Fruit fly (Drosophila melanogaster) whole organism, embryonic: ENCODE data around the gene CG3529.
A peak's percentile ranks its signal among the peaks of the same experiment; 100 is the strongest.

Source experiments
- Ada2b ChIP-seq: fragments of 200-800 bp; sonication (Bioruptor generic); IDR thresholded peaks from 2 replicates; pipeline ENCODE4 v1.3.6; 2022; ENCODE audit warnings: missing biosample characterization, missing genetic modification characterization
- Atf-2 ChIP-seq: fragments of 200-800 bp; sonication (Bioruptor generic); optimal IDR thresholded peaks from 2 replicates; lab custom pipeline; 2016; ENCODE audit warnings: missing biosample characterization, missing genetic modification characterization
- Bdp1 ChIP-seq: fragments of 200-800 bp; sonication (Bioruptor generic); optimal IDR thresholded peaks from 3 replicates; lab custom pipeline; 2016; ENCODE audit warnings: missing biosample characterization, missing genetic modification characterization
- CG12071 ChIP-seq: fragments of 200-800 bp; sonication (Bioruptor generic); optimal IDR thresholded peaks from 3 replicates; lab custom pipeline; 2018; ENCODE audit warnings: missing biosample characterization, mild to moderate bottlenecking, missing genetic modification characterization
- CG12659 ChIP-seq: fragments of 200-800 bp; sonication (Bioruptor generic); optimal IDR thresholded peaks from 3 replicates; lab custom pipeline; 2017; ENCODE audit warnings: mild to moderate bottlenecking, missing biosample characterization, missing genetic modification reagents, missing genetic modification characterization
- CG12744 ChIP-seq: fragments of 200-800 bp; sonication (Bioruptor generic); optimal IDR thresholded peaks from 2 replicates; lab custom pipeline; 2016; ENCODE audit warnings: missing biosample characterization, missing genetic modification characterization
- CG14667 ChIP-seq: fragments of 200-800 bp; sonication (Bioruptor generic); IDR thresholded peaks from 2 replicates; pipeline ENCODE4 v1.3.6; 2022; ENCODE audit warnings: missing biosample characterization, missing genetic modification characterization
- CG1602 ChIP-seq: fragments of 200-800 bp; sonication (Bioruptor generic); optimal IDR thresholded peaks from 3 replicates; lab custom pipeline; 2016; ENCODE audit warnings: missing biosample characterization, missing genetic modification characterization
- CG17361 ChIP-seq: fragments of 200-800 bp; sonication (Bioruptor generic); IDR thresholded peaks from 3 replicates; pipeline ENCODE4 v1.3.6; 2022; ENCODE audit warnings: missing biosample characterization, missing genetic modification characterization
- CG18262 ChIP-seq: fragments of 200-800 bp; optimal IDR thresholded peaks from 3 replicates; lab custom pipeline; 2019; ENCODE audit warnings: missing biosample characterization, mild to moderate bottlenecking, missing genetic modification characterization, moderate library complexity
- CG1832 ChIP-seq: fragments of 200-800 bp; sonication (Bioruptor generic); optimal IDR thresholded peaks from 2 replicates; lab custom pipeline; 2017; ENCODE audit warnings: missing biosample characterization, mild to moderate bottlenecking, missing genetic modification characterization, inconsistent platforms
- CG30020 ChIP-seq: fragments of 200-800 bp; optimal IDR thresholded peaks from 2 replicates; lab custom pipeline; 2019; ENCODE audit warnings: missing biosample characterization, mild to moderate bottlenecking, missing genetic modification characterization, moderate library complexity
- CG30431 ChIP-seq: fragments of 200-800 bp; sonication (Bioruptor generic); optimal IDR thresholded peaks from 2 replicates; lab custom pipeline; 2017; ENCODE audit warnings: missing biosample characterization, missing genetic modification characterization
- CG34376 ChIP-seq: fragments of 200-800 bp; sonication (Bioruptor generic); optimal IDR thresholded peaks from 2 replicates; lab custom pipeline; 2018; ENCODE audit warnings: missing biosample characterization, mild to moderate bottlenecking, missing genetic modification characterization
- CG4854 ChIP-seq: fragments of 200-800 bp; sonication (Bioruptor generic); optimal IDR thresholded peaks from 2 replicates; lab custom pipeline; 2016; ENCODE audit warnings: missing biosample characterization, missing genetic modification characterization, inconsistent platforms
- CG6683 ChIP-seq: fragments of 200-800 bp; sonication (Bioruptor generic); optimal IDR thresholded peaks from 2 replicates; lab custom pipeline; 2017; ENCODE audit warnings: missing biosample characterization, mild to moderate bottlenecking, missing genetic modification characterization, missing genetic modification reagents
- CG7928 ChIP-seq: fragments of 200-800 bp; sonication (Bioruptor generic); optimal IDR thresholded peaks from 2 replicates; lab custom pipeline; 2017; ENCODE audit warnings: missing biosample characterization, mild to moderate bottlenecking, missing genetic modification characterization
- CG7987 ChIP-seq: fragments of 200-800 bp; sonication (Bioruptor generic); optimal IDR thresholded peaks from 2 replicates; lab custom pipeline; 2018; ENCODE audit warnings: missing biosample characterization, mild to moderate bottlenecking, missing genetic modification characterization, moderate library complexity
- CG8290 ChIP-seq, 3 experiments: fragments of 200-800 bp; sonication (Bioruptor generic); optimal IDR thresholded peaks; 2 replicates each; lab custom pipeline; 2016 to 2019; ENCODE audit warnings: missing biosample characterization in 3 of 3, missing genetic modification characterization in 3 of 3, mild to moderate bottlenecking in 2 of 3, moderate library complexity in 1 of 3
- CG8478 ChIP-seq: fragments of >200 bp; optimal IDR thresholded peaks from 2 replicates; lab custom pipeline; 2018
- CG9932 ChIP-seq: fragments of 200-800 bp; sonication (Bioruptor generic); IDR thresholded peaks from 2 replicates; pipeline ENCODE4 v1.3.6; 2022; ENCODE audit warnings: missing biosample characterization, missing genetic modification characterization
- D ChIP-seq, 2 experiments: fragments of 200-800 bp in 1 of 2; fragments of >200 bp in 1 of 2; sonication (Bioruptor generic) in 1 of 2; optimal IDR thresholded peaks; 2 replicates in 1 of 2; 3 replicates in 1 of 2; lab custom pipeline; 2017; ENCODE audit warnings: mild to moderate bottlenecking in 1 of 2, missing biosample characterization in 1 of 2, missing genetic modification characterization in 1 of 2, missing genetic modification reagents in 1 of 2
- Drgx ChIP-seq: fragments of 200-800 bp; sonication (Bioruptor generic); IDR thresholded peaks from 2 replicates; pipeline ENCODE4 v1.3.6; 2022; ENCODE audit warnings: missing biosample characterization, missing genetic modification characterization
- Elba2 ChIP-seq: fragments of 200-800 bp; sonication (Bioruptor generic); optimal IDR thresholded peaks from 3 replicates; lab custom pipeline; 2016; ENCODE audit warnings: missing biosample characterization, missing genetic modification characterization
- Ets65A ChIP-seq: fragments of 200-800 bp; sonication (Bioruptor generic); peaks from one replicate; lab custom pipeline; 2016; ENCODE audit warnings: missing biosample characterization, missing genetic modification characterization
- HHEX ChIP-seq: fragments of 200-800 bp; sonication (Bioruptor generic); optimal IDR thresholded peaks from 3 replicates; lab custom pipeline; 2017; ENCODE audit warnings: missing biosample characterization, mild to moderate bottlenecking, missing genetic modification characterization, missing genetic modification reagents
- Hr39 ChIP-seq: fragments of >200 bp; optimal IDR thresholded peaks from 2 replicates; lab custom pipeline; 2017
- MBD-R2 ChIP-seq: fragments of 200-800 bp; sonication (Bioruptor generic); IDR thresholded peaks from 2 replicates; pipeline ENCODE4 v1.3.6; 2022; ENCODE audit warnings: missing biosample characterization, missing genetic modification characterization
- Mes4 ChIP-seq: fragments of 200-800 bp; sonication (Bioruptor generic); optimal IDR thresholded peaks from 2 replicates; lab custom pipeline; 2016; ENCODE audit warnings: missing biosample characterization, missing genetic modification characterization
- Oli ChIP-seq: fragments of 200-800 bp; sonication (Bioruptor generic); optimal IDR thresholded peaks from 2 replicates; lab custom pipeline; 2018; ENCODE audit warnings: missing biosample characterization, mild to moderate bottlenecking, missing genetic modification characterization, moderate library complexity
- TFAM ChIP-seq: fragments of 200-800 bp; sonication (Bioruptor generic); optimal IDR thresholded peaks from 2 replicates; lab custom pipeline; 2017; ENCODE audit warnings: missing biosample characterization, missing genetic modification characterization, inconsistent platforms
- bab2 ChIP-seq: fragments of 200-800 bp; sonication (Bioruptor generic); optimal IDR thresholded peaks from 2 replicates; lab custom pipeline; 2016; ENCODE audit warnings: missing biosample characterization, missing genetic modification characterization
- cato ChIP-seq: fragments of 200-800 bp; sonication (Bioruptor generic); optimal IDR thresholded peaks from 2 replicates; lab custom pipeline; 2016; ENCODE audit warnings: missing biosample characterization, missing genetic modification characterization, borderline replicate concordance
- crc ChIP-seq: fragments of 200-800 bp; sonication (Bioruptor generic); optimal IDR thresholded peaks from 2 replicates; lab custom pipeline; 2016; ENCODE audit warnings: missing biosample characterization, missing genetic modification characterization
- dan ChIP-seq: fragments of 200-800 bp; sonication (Bioruptor generic); IDR thresholded peaks from 2 replicates; pipeline ENCODE4 v1.3.6; 2022; ENCODE audit warnings: missing biosample characterization, missing genetic modification characterization
- dpn ChIP-seq, 2 experiments: fragments of 200-800 bp; sonication (Bioruptor generic); optimal IDR thresholded peaks; 3 replicates each; lab custom pipeline; 2016; ENCODE audit warnings: missing biosample characterization in 2 of 2, missing genetic modification characterization in 2 of 2
- fd96Cb ChIP-seq: fragments of 200-800 bp; sonication (Bioruptor generic); optimal IDR thresholded peaks from 2 replicates; lab custom pipeline; 2018; ENCODE audit warnings: missing biosample characterization, mild to moderate bottlenecking, missing genetic modification characterization, moderate library complexity
- gsb ChIP-seq: fragments of 200-800 bp; sonication (Bioruptor generic); IDR thresholded peaks from 2 replicates; pipeline ENCODE4 v1.3.6; 2022; ENCODE audit warnings: missing biosample characterization, missing genetic modification characterization
- gsb-n ChIP-seq: fragments of 200-800 bp; sonication (Bioruptor generic); optimal IDR thresholded peaks from 3 replicates; lab custom pipeline; 2018; ENCODE audit warnings: missing biosample characterization, mild to moderate bottlenecking, missing genetic modification characterization
- ind ChIP-seq: fragments of 200-800 bp; sonication (Bioruptor generic); optimal IDR thresholded peaks from 3 replicates; lab custom pipeline; 2016; ENCODE audit warnings: missing biosample characterization, missing genetic modification characterization
- lilli ChIP-seq: fragments of 200-800 bp; sonication (Bioruptor generic); optimal IDR thresholded peaks from 3 replicates; lab custom pipeline; 2016; ENCODE audit warnings: missing biosample characterization, missing genetic modification characterization
- luna ChIP-seq: fragments of 200-800 bp; sonication (Bioruptor generic); optimal IDR thresholded peaks from 2 replicates; lab custom pipeline; 2016; ENCODE audit warnings: missing biosample characterization, missing genetic modification characterization
- odd ChIP-seq: fragments of 200-800 bp; sonication (Bioruptor generic); optimal IDR thresholded peaks from 2 replicates; lab custom pipeline; 2017; ENCODE audit warnings: missing biosample characterization, mild to moderate bottlenecking, missing genetic modification characterization
- pita ChIP-seq: fragments of 200-800 bp; sonication (Bioruptor generic); optimal IDR thresholded peaks from 2 replicates; lab custom pipeline; 2017; ENCODE audit warnings: missing biosample characterization, mild to moderate bottlenecking, missing genetic modification characterization
- salm ChIP-seq: fragments of 200-800 bp; sonication (Bioruptor generic); optimal IDR thresholded peaks from 2 replicates; lab custom pipeline; 2018; ENCODE audit warnings: missing biosample characterization, mild to moderate bottlenecking, missing genetic modification characterization
- sim ChIP-seq: fragments of 200-800 bp; sonication (Bioruptor generic); IDR thresholded peaks from 2 replicates; pipeline ENCODE4 v1.3.6; 2022; ENCODE audit warnings: missing biosample characterization, missing genetic modification characterization
- sqz ChIP-seq: fragments of 200-800 bp; sonication (Bioruptor generic); optimal IDR thresholded peaks from 3 replicates; lab custom pipeline; 2018; ENCODE audit warnings: missing biosample characterization, mild to moderate bottlenecking, missing genetic modification characterization
- stwl ChIP-seq: fragments of 200-800 bp; sonication (Bioruptor generic); optimal IDR thresholded peaks from 3 replicates; lab custom pipeline; 2018; ENCODE audit warnings: missing biosample characterization, mild to moderate bottlenecking, missing genetic modification characterization, moderate library complexity
- tna ChIP-seq: fragments of 200-800 bp; sonication (Bioruptor generic); IDR thresholded peaks from 2 replicates; pipeline ENCODE4 v1.3.6; 2022; ENCODE audit warnings: missing biosample characterization, missing genetic modification characterization; ENCODE audit not compliant: partially characterized antibody
- trem ChIP-seq: fragments of 200-800 bp; optimal IDR thresholded peaks from 3 replicates; lab custom pipeline; 2019; ENCODE audit warnings: missing biosample characterization, mild to moderate bottlenecking, missing genetic modification characterization, moderate library complexity
- ttk ChIP-seq: fragments of 200-800 bp; sonication (Bioruptor generic); IDR thresholded peaks from 2 replicates; pipeline ENCODE4 v2.1.2; 2022; ENCODE audit warnings: missing biosample characterization, missing genetic modification characterization

The CG3529 gene

dm6 chr3L:9442625-9443282 lies 3.9 kb upstream of the CG3529 start, which contains the start of gene Srg3 (continued):
- TF ChIP-seq Ets65A (GFP tag; lab: Kevin White, UChicago) (no peak), CG12659 (no peak), ind (GFP tag; lab: Kevin White, UChicago) (no peak), dpn (GFP tag; optimal IDR thresholded peaks at IDR 0.05; lab: Kevin White, UChicago) (no peak), CG34376 (GFP tag; lab: Kevin White, UChicago) (no peak), Hr39 (lab: Kevin White, UChicago) (no peak), sqz (GFP tag; lab: Kevin White, UChicago) (no peak), Elba2 (peak; percentile 86), Atf-2 (GFP tag; lab: Kevin White, UChicago) (no peak), HHEX (no peak), CG7928 (GFP tag; lab: Kevin White, UChicago) (no peak), stwl (tag; lab: Kevin White, UChicago) (no peak), trem (tag; lab: Kevin White, UChicago) (no peak), CG4854 (GFP tag; lab: Kevin White, UChicago) (no peak), Mes4 (GFP tag; lab: Kevin White, UChicago) (no peak), MBD-R2 (GFP tag; lab: Robert Waterston, UW) (no peak), lilli (GFP tag; lab: Kevin White, UChicago) (no peak), D (optimal IDR thresholded peaks at IDR 0.05; lab: Kevin White, UChicago) (no peak), D (GFP tag; optimal IDR thresholded peaks at IDR 0.05; lab: Kevin White, UChicago) (no peak), salm (tag; lab: Kevin White, UChicago) (no peak), TFAM (GFP tag; lab: Kevin White, UChicago) (no peak), sim (no peak), CG17361 (GFP tag; lab: Robert Waterston, UW) (no peak), Bdp1 (GFP tag; lab: Kevin White, UChicago) (no peak), CG30431 (no peak), CG12744 (no peak), CG6683 (GFP tag; lab: Kevin White, UChicago) (no peak), luna (GFP tag; lab: Kevin White, UChicago) (no peak), CG8290 (GFP tag; optimal IDR thresholded peaks at IDR 0.05; lab: Kevin White, UChicago) (no peak), CG8290 (tag; optimal IDR thresholded peaks at IDR 0.05; lab: Kevin White, UChicago) (peak in 1 of 2 experiments; percentile 43), CG30020 (no peak), ttk (GFP tag; lab: Robert Waterston, UW) (no peak), dan (GFP tag; lab: Robert Waterston, UW) (no peak), odd (GFP tag; lab: Kevin White, UChicago) (peak; percentile 26), CG1602 (GFP tag; lab: Kevin White, UChicago) (no peak), CG18262 (no peak), CG7987 (no peak), CG1832 (GFP tag; lab: Kevin White, UChicago) (no peak), CG9932 (GFP tag; lab: Robert Waterston, UW) (peak; percentile 47), pita (GFP tag; lab: Kevin White, UChicago) (peak; percentile 20), tna (GFP tag; lab: Robert Waterston, UW) (no peak), CG8478 (lab: Kevin White, UChicago) (no peak), Drgx (GFP tag; lab: Robert Waterston, UW) (no peak), Oli (tag; lab: Kevin White, UChicago) (no peak), gsb-n (tag; lab: Kevin White, UChicago) (no peak), CG14667 (no peak), fd96Cb (tag; lab: Kevin White, UChicago) (no peak), CG12071 (GFP tag; lab: Kevin White, UChicago) (no peak), bab2 (GFP tag; lab: Kevin White, UChicago) (no peak), crc (GFP tag; lab: Kevin White, UChicago) (no peak), Ada2b (GFP tag; lab: Robert Waterston, UW) (no peak), cato (GFP tag; lab: Kevin White, UChicago) (no peak), gsb (GFP tag; lab: Robert Waterston, UW) (no peak)
